Worm (Caenorhabditis elegans) whole organism, L3 larva: ENCODE measurements around the gene C34C12.6.

ENCODE experiments used
- ZK546.5 ChIP-seq: sonication (generic microtip); optimal IDR thresholded peaks from 2 replicates; lab custom pipeline; 2017; ENCODE audit warnings: missing biosample characterization, missing genetic modification characterization
- ama-1 ChIP-seq: fragments of 150-350 bp; optimal IDR thresholded peaks from 2 replicates; lab custom pipeline; 2018
- ceh-16 ChIP-seq: sonication (generic microtip); optimal IDR thresholded peaks from 2 replicates; lab custom pipeline; 2017; ENCODE audit warnings: missing biosample characterization, missing genetic modification characterization
- ceh-28 ChIP-seq: fragments of 150-350 bp; optimal IDR thresholded peaks from 2 replicates; lab custom pipeline; 2014; ENCODE audit warnings: missing biosample characterization, missing genetic modification reagents, missing genetic modification characterization
- ceh-82 ChIP-seq: fragments of 150-350 bp; optimal IDR thresholded peaks from 2 replicates; lab custom pipeline; 2014; ENCODE audit warnings: missing biosample characterization, missing genetic modification characterization
- egl-27 ChIP-seq: sonication (generic microtip); optimal IDR thresholded peaks from 4 replicates; lab custom pipeline; 2017; ENCODE audit warnings: missing biosample characterization, missing genetic modification reagents, missing genetic modification characterization
- egl-5 ChIP-seq: fragments of 150-350 bp; optimal IDR thresholded peaks from 2 replicates; lab custom pipeline; 2017; ENCODE audit warnings: missing biosample characterization, missing genetic modification reagents, missing genetic modification characterization, inconsistent platforms
- elt-1 ChIP-seq: fragments of 150-350 bp; optimal IDR thresholded peaks from 2 replicates; lab custom pipeline; 2014; ENCODE audit warnings: missing biosample characterization, missing genetic modification characterization
- elt-3 ChIP-seq, 3 experiments: fragments of 150-350 bp in 1 of 3; sonication (generic microtip) in 2 of 3; optimal IDR thresholded peaks; 2 replicates in 2 of 3; 4 replicates in 1 of 3; lab custom pipeline; 2014 to 2017; ENCODE audit warnings: missing biosample characterization in 3 of 3, missing genetic modification characterization in 3 of 3
- eor-1 ChIP-seq, 2 experiments: fragments of 150-350 bp; optimal IDR thresholded peaks; 2 replicates each; lab custom pipeline; 2014 to 2018; ENCODE audit warnings: missing biosample characterization in 2 of 2, missing genetic modification characterization in 2 of 2
- fos-1 ChIP-seq: fragments of 150-350 bp; optimal IDR thresholded peaks from 2 replicates; lab custom pipeline; 2014; ENCODE audit warnings: missing biosample characterization, missing genetic modification characterization
- hmg-11 ChIP-seq: sonication (generic microtip); optimal IDR thresholded peaks from 2 replicates; lab custom pipeline; 2016; ENCODE audit warnings: missing genetic modification characterization, missing compliant biosample characterization
- lin-15B ChIP-seq: fragments of 150-350 bp; optimal IDR thresholded peaks from 2 replicates; lab custom pipeline; 2014; ENCODE audit warnings: missing biosample characterization, missing genetic modification characterization
- lin-39 ChIP-seq: fragments of 150-350 bp; optimal IDR thresholded peaks from 2 replicates; lab custom pipeline; 2018; ENCODE audit warnings: missing biosample characterization, missing genetic modification reagents, missing genetic modification characterization
- lsy-12 ChIP-seq: sonication (generic microtip); optimal IDR thresholded peaks from 2 replicates; lab custom pipeline; 2016; ENCODE audit warnings: mild to moderate bottlenecking, missing genetic modification characterization, missing compliant biosample characterization
- mml-1 ChIP-seq: fragments of 150-350 bp; sonication (generic microtip); optimal IDR thresholded peaks from 3 replicates; lab custom pipeline; 2014; ENCODE audit warnings: missing biosample characterization, missing genetic modification characterization
- nfya-1 ChIP-seq: sonication (generic microtip); optimal IDR thresholded peaks from 2 replicates; lab custom pipeline; 2017; ENCODE audit warnings: missing genetic modification characterization, mild to moderate bottlenecking, missing compliant biosample characterization, antibody characterized with exemption, moderate library complexity; ENCODE audit not compliant: insufficient read depth
- nhr-12 ChIP-seq: fragments of 150-350 bp; optimal IDR thresholded peaks from 2 replicates; lab custom pipeline; 2014; ENCODE audit warnings: missing biosample characterization, missing genetic modification characterization
- nhr-23 ChIP-seq: fragments of 150-350 bp; optimal IDR thresholded peaks from 2 replicates; lab custom pipeline; 2014; ENCODE audit warnings: missing biosample characterization, missing genetic modification reagents, missing genetic modification characterization
- nhr-237 ChIP-seq: fragments of 150-350 bp; optimal IDR thresholded peaks from 2 replicates; lab custom pipeline; 2014; ENCODE audit warnings: missing biosample characterization, missing genetic modification characterization
- nhr-25 ChIP-seq: sonication (generic microtip); optimal IDR thresholded peaks from 2 replicates; lab custom pipeline; 2017; ENCODE audit warnings: missing biosample characterization, missing genetic modification characterization
- nhr-43 ChIP-seq: sonication (generic microtip); optimal IDR thresholded peaks from 2 replicates; lab custom pipeline; 2016; ENCODE audit warnings: mild to moderate bottlenecking, missing genetic modification characterization, missing compliant biosample characterization; ENCODE audit not compliant: poor library complexity, severe bottlenecking
- nhr-67 ChIP-seq: fragments of 150-350 bp; optimal IDR thresholded peaks from 2 replicates; lab custom pipeline; 2014; ENCODE audit warnings: missing biosample characterization, missing genetic modification characterization
- nhr-76 ChIP-seq: fragments of 150-350 bp; sonication (generic microtip); optimal IDR thresholded peaks from 5 replicates; lab custom pipeline; 2014; ENCODE audit warnings: missing biosample characterization, missing genetic modification characterization
- nhr-77 ChIP-seq: fragments of 150-350 bp; optimal IDR thresholded peaks from 2 replicates; lab custom pipeline; 2014; ENCODE audit warnings: missing biosample characterization, missing genetic modification characterization
- pha-4 ChIP-seq: fragments of 150-350 bp; optimal IDR thresholded peaks from 2 replicates; lab custom pipeline; 2014; ENCODE audit warnings: missing biosample characterization, missing genetic modification reagents, missing genetic modification characterization
- sea-2 ChIP-seq: fragments of 150-350 bp; sonication (generic microtip); optimal IDR thresholded peaks from 4 replicates; lab custom pipeline; 2014; ENCODE audit warnings: missing biosample characterization, missing genetic modification reagents, missing genetic modification characterization
- skn-1 ChIP-seq: fragments of 150-350 bp; optimal IDR thresholded peaks from 2 replicates; lab custom pipeline; 2014; ENCODE audit warnings: missing biosample characterization, missing genetic modification characterization
- snpc-4 ChIP-seq: fragments of 150-350 bp; optimal IDR thresholded peaks from 2 replicates; lab custom pipeline; 2014; ENCODE audit warnings: missing biosample characterization, missing genetic modification characterization
- tbx-2 ChIP-seq: sonication (generic microtip); optimal IDR thresholded peaks from 2 replicates; lab custom pipeline; 2016; ENCODE audit warnings: mild to moderate bottlenecking, missing genetic modification characterization, missing compliant biosample characterization
- unc-39 ChIP-seq: sonication (generic microtip); optimal IDR thresholded peaks from 4 replicates; lab custom pipeline; 2017; ENCODE audit warnings: missing biosample characterization, missing genetic modification characterization
- unc-62 ChIP-seq: fragments of 150-350 bp; sonication (generic microtip); optimal IDR thresholded peaks from 4 replicates; lab custom pipeline; 2014; ENCODE audit warnings: missing biosample characterization, missing genetic modification reagents, missing genetic modification characterization
- ztf-11 ChIP-seq: fragments of 150-350 bp; optimal IDR thresholded peaks from 2 replicates; lab custom pipeline; 2014; ENCODE audit warnings: missing biosample characterization, missing genetic modification characterization
- ztf-4 ChIP-seq: fragments of 150-350 bp; optimal IDR thresholded peaks from 2 replicates; lab custom pipeline; 2014; ENCODE audit warnings: missing biosample characterization, missing genetic modification characterization

C34C12.6 gene

ce11 chrIII:3484995-3485394 lies 2.6 kb downstream of the C34C12.6 start:
- no peak for TF ChIP-seq unc-62 (GFP tag; lab: Kevin White, UChicago)
- no peak for TF ChIP-seq elt-3 (tag; optimal IDR thresholded peaks at IDR 0.05; lab: Kevin White, UChicago)
- no peak for TF ChIP-seq hmg-11 (tag; lab: Kevin White, UChicago)
- no peak for TF ChIP-seq pha-4
- no peak for TF ChIP-seq nhr-237 (tag; lab: Kevin White, UChicago)
- TF ChIP-seq nhr-67 (tag; lab: Kevin White, UChicago) = no peak
- no peak for TF ChIP-seq sea-2 (GFP tag; lab: Kevin White, UChicago)
- no peak for TF ChIP-seq mml-1 (tag; lab: Kevin White, UChicago)
- TF ChIP-seq nhr-25 (tag; lab: Kevin White, UChicago) = no peak
- no peak for TF ChIP-seq nhr-77 (tag; lab: Kevin White, UChicago)
- TF ChIP-seq lin-15B = no peak
- no peak for TF ChIP-seq nhr-12
- no peak for TF ChIP-seq ztf-4 (tag; lab: Kevin White, UChicago)
- no peak for TF ChIP-seq ama-1 (lab: Kevin White, UChicago)
- TF ChIP-seq ztf-11 (tag; lab: Kevin White, UChicago) = no peak
- no peak for TF ChIP-seq elt-1
- TF ChIP-seq tbx-2 = no peak
- no peak for TF ChIP-seq ceh-16 (tag; lab: Kevin White, UChicago)
- no peak for TF ChIP-seq eor-1 (tag; optimal IDR thresholded peaks at IDR 0.05; lab: Kevin White, UChicago)
- no peak for TF ChIP-seq lin-39 (tag; lab: Kevin White, UChicago)
- TF ChIP-seq, all 47 proteins: peak for 0

- no peak for TF ChIP-seq unc-39 (tag; lab: Kevin White, UChicago)
- peak; percentile 6 for TF ChIP-seq nhr-23 (tag; lab: Kevin White, UChicago)
- peak; percentile 3 for TF ChIP-seq nhr-43 (tag; lab: Kevin White, UChicago)
- TF ChIP-seq, all 47 proteins: peak for 2
Observed at ce11 chrIII:3486055-3486454, 3.7 kb downstream of the C34C12.6 start.

ce11 chrIII:3487133-3487532 lies 4.7 kb downstream of the C34C12.6 start:
- TF ChIP-seq fos-1 (no peak), nhr-23 (tag; lab: Kevin White, UChicago) (peak; percentile 51)

- TF ChIP-seq nfya-1 (tag; lab: Kevin White, UChicago) (no peak), nhr-23 (tag; lab: Kevin White, UChicago) (no peak), snpc-4 (tag; lab: Kevin White, UChicago) (no peak), ztf-4 (tag; lab: Kevin White, UChicago) (no peak), ceh-82 (tag; lab: Kevin White, UChicago) (no peak), skn-1 (tag; lab: Kevin White, UChicago) (no peak), lsy-12 (tag; lab: Kevin White, UChicago) (no peak), elt-1 (no peak), ceh-28 (tag; lab: Kevin White, UChicago) (no peak), sea-2 (GFP tag; lab: Kevin White, UChicago) (no peak), egl-5 (tag; lab: Kevin White, UChicago) (no peak), hmg-11 (tag; lab: Kevin White, UChicago) (no peak), nhr-76 (no peak), nhr-25 (tag; lab: Kevin White, UChicago) (no peak), fos-1 (no peak)
Observed at ce11 chrIII:3488224-3488623, 5.8 kb downstream of the C34C12.6 start, which contains the start of gene C34C12.7. Gene C34C12.7, minus strand, starts transcription at chrIII:3488341.

ce11 chrIII:3493138-3493537 lies 10.7 kb downstream of the C34C12.6 start, which contains the start of gene gly-14:
Gene gly-14, minus strand, starts transcription at chrIII:3493238.
- TF ChIP-seq egl-27 (tag; lab: Kevin White, UChicago) = no peak
- TF ChIP-seq ama-1 (lab: Kevin White, UChicago) = no peak
- TF ChIP-seq hmg-11 (tag; lab: Kevin White, UChicago) = no peak
- no peak for TF ChIP-seq nhr-77 (tag; lab: Kevin White, UChicago)
- TF ChIP-seq nhr-12 = no peak
- no peak for TF ChIP-seq ceh-16 (tag; lab: Kevin White, UChicago)
- no peak for TF ChIP-seq eor-1 (tag; optimal IDR thresholded peaks at IDR 0.05; lab: Kevin White, UChicago)
- TF ChIP-seq ZK546.5 (tag; lab: Kevin White, UChicago) = no peak
- TF ChIP-seq nhr-23 (tag; lab: Kevin White, UChicago) = no peak
- no peak for TF ChIP-seq ztf-4 (tag; lab: Kevin White, UChicago)
- TF ChIP-seq pha-4 = no peak
